Worm (Caenorhabditis elegans) whole organism, mixed stage, embryonic: Measurements from ENCODE around the gene gst-31.

Experiments
- blmp-1 ChIP-seq: fragments of 150-350 bp; optimal IDR thresholded peaks from 2 replicates; lab custom pipeline; 2014; ENCODE audit warnings: missing biosample characterization, missing genetic modification characterization
- elt-1 ChIP-seq: sonication (generic microtip); optimal IDR thresholded peaks from 2 replicates; lab custom pipeline; 2017; ENCODE audit warnings: missing genetic modification characterization, mild to moderate bottlenecking, missing compliant biosample characterization, antibody characterized with exemption, moderate library complexity, borderline replicate concordance; ENCODE audit not compliant: insufficient read depth
- ham-2 ChIP-seq: fragments of 200-800 bp; sonication (Bioruptor generic); optimal IDR thresholded peaks from 2 replicates; lab custom pipeline; 2018; ENCODE audit warnings: mild to moderate bottlenecking, missing genetic modification characterization, missing compliant biosample characterization
- hlh-1 ChIP-seq: fragments of 150-350 bp; optimal IDR thresholded peaks from 2 replicates; lab custom pipeline; 2014; ENCODE audit warnings: missing biosample characterization, missing genetic modification reagents, missing genetic modification characterization
- mab-5 ChIP-seq: fragments of 150-350 bp; optimal IDR thresholded peaks from 2 replicates; lab custom pipeline; 2014; ENCODE audit warnings: missing biosample characterization, missing genetic modification characterization
- mls-2 ChIP-seq: sonication (generic microtip); optimal IDR thresholded peaks from 2 replicates; lab custom pipeline; 2016; ENCODE audit warnings: mild to moderate bottlenecking, missing genetic modification characterization, moderate library complexity, missing compliant biosample characterization
- nhr-237 ChIP-seq: fragments of 150-350 bp; optimal IDR thresholded peaks from 2 replicates; lab custom pipeline; 2014; ENCODE audit warnings: missing biosample characterization, missing genetic modification characterization
- nhr-28 ChIP-seq: fragments of 150-350 bp; optimal IDR thresholded peaks from 2 replicates; lab custom pipeline; 2014; ENCODE audit warnings: missing biosample characterization, missing genetic modification characterization
- pha-4 ChIP-seq: fragments of 150-350 bp; optimal IDR thresholded peaks from 2 replicates; lab custom pipeline; 2018; ENCODE audit warnings: missing biosample characterization, missing genetic modification reagents, missing genetic modification characterization
- snpc-4 ChIP-seq: fragments of 150-350 bp; optimal IDR thresholded peaks from 2 replicates; lab custom pipeline; 2014; ENCODE audit warnings: missing biosample characterization, missing genetic modification characterization
- unc-39 ChIP-seq: fragments of 150-350 bp; optimal IDR thresholded peaks from 2 replicates; lab custom pipeline; 2014; ENCODE audit warnings: missing biosample characterization, missing genetic modification characterization
- ztf-11 ChIP-seq: fragments of 150-350 bp; optimal IDR thresholded peaks from 2 replicates; lab custom pipeline; 2014; ENCODE audit warnings: missing biosample characterization, missing genetic modification characterization

ce11 chrII:15183139-15183538, 8.4 kb upstream of the gst-31 start, which contains the start of gene gst-34:
- no peak for TF ChIP-seq hlh-1 (tag; lab: Kevin White, UChicago)
- TF ChIP-seq snpc-4 (tag; lab: Kevin White, UChicago): no peak
- no peak for TF ChIP-seq nhr-28 (tag; lab: Kevin White, UChicago)
- TF ChIP-seq elt-1 (tag; lab: Kevin White, UChicago): no peak
- TF ChIP-seq ztf-11: no peak
- no peak for TF ChIP-seq mab-5 (tag; lab: Kevin White, UChicago)
- TF ChIP-seq nhr-237: no peak
- TF ChIP-seq mls-2 (tag; lab: Kevin White, UChicago): no peak
- TF ChIP-seq unc-39 (tag; lab: Kevin White, UChicago): no peak
- TF ChIP-seq pha-4 (tag; lab: Kevin White, UChicago): no peak
- no peak for TF ChIP-seq ham-2 (GFP tag; lab: Kevin White, UChicago)
- TF ChIP-seq blmp-1 (tag; lab: Kevin White, UChicago): no peak
